Fruit fly (Drosophila melanogaster): Measurements from ENCODE around the gene ChAT.

ChAT gene

DNA sequence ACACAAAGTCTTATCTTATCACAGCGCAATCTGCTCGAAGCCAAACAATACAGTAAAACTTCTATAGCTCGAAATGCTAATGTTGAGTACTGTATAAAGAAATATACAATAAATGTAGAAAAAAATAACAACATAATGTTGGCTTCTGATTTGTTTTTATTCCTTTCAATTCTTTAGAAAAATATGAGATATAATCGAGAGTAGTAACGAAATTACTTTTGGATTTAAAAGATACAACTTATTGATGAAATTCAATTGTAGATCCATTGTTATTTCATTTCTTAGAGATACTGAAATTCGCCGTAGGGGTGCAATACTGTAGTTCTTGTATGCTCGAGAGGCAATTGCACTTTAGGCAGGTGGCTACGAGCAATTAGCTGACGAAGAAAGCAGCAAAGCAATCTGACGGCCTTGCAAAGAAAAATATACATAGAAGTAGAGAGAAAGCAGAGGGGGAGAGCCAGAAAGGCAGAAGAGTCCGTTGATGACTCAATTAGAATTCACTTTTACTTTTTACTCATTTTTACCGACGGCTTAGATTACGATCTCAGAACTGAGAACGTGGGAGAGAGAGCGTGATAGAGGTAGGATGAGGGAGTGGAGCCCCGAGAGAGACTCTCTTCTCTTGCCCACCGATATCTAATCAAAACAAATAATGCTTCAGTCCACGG lies 34.7 kb upstream of the ChAT start (continued):
- peak; percentile 60; the same call in 2 of the 3 replicates for TF ChIP-seq CG17361 (GFP tag; IDR thresholded peaks at IDR 0.05)
- TF ChIP-seq CG10565 (GFP tag; optimal IDR thresholded peaks at IDR 0.05) = no peak
- TF ChIP-seq emc (GFP tag; optimal IDR thresholded peaks at IDR 0.05) = no peak
- TF ChIP-seq CG8359 (GFP tag; optimal IDR thresholded peaks at IDR 0.05; ENCODE audit: borderline replicate concordance) = no peak
- no peak for TF ChIP-seq CG11456 (GFP tag; IDR thresholded peaks at IDR 0.05)
- peak; percentile 18 for TF ChIP-seq CG3281 (GFP tag; optimal IDR thresholded peaks at IDR 0.05)
- no peak for TF ChIP-seq CG10321 (GFP tag; IDR thresholded peaks at IDR 0.05)
- TF ChIP-seq Trl (optimal IDR thresholded peaks at IDR 0.05) = peak; percentile 79 to 80
- no peak for TF ChIP-seq Trl (GFP tag; optimal IDR thresholded peaks at IDR 0.05)
- peak; percentile 82 for TF ChIP-seq GATAe (GFP tag; conservative IDR thresholded peaks at IDR 0.05)
- peak; percentile 66 for TF ChIP-seq CG2712 (tag; optimal IDR thresholded peaks at IDR 0.05)
- TF ChIP-seq CG2889 (GFP tag; IDR thresholded peaks at IDR 0.05) = no peak
- no peak for TF ChIP-seq Neu2 (GFP tag; optimal IDR thresholded peaks at IDR 0.05; ENCODE audit: borderline replicate concordance)
- no peak for TF ChIP-seq CG12236 (GFP tag; optimal IDR thresholded peaks at IDR 0.05)
- TF ChIP-seq disco-r (GFP tag; optimal IDR thresholded peaks at IDR 0.05) = no peak
- peak; percentile 38 for TF ChIP-seq CG4424 (GFP tag; optimal IDR thresholded peaks at IDR 0.05)
- peak; percentile 65 for TF ChIP-seq CG13624 (GFP tag; optimal IDR thresholded peaks at IDR 0.05)
- peak; percentile 27 for TF ChIP-seq Xbp1 (GFP tag; optimal IDR thresholded peaks at IDR 0.05)
- TF ChIP-seq ind (GFP tag; optimal IDR thresholded peaks at IDR 0.05) = peak; percentile 69
- TF ChIP-seq Hey (tag; optimal IDR thresholded peaks at IDR 0.05) = no peak
- TF ChIP-seq B-H2 (GFP tag; optimal IDR thresholded peaks at IDR 0.05) = no peak
- TF ChIP-seq kay (GFP tag; optimal IDR thresholded peaks at IDR 0.05) = no peak
- no peak for TF ChIP-seq CG7928 (GFP tag; optimal IDR thresholded peaks at IDR 0.05)
- peak; percentile 44 for TF ChIP-seq corto (GFP tag; optimal IDR thresholded peaks at IDR 0.05)
- no peak for TF ChIP-seq CG7963 (GFP tag; IDR thresholded peaks at IDR 0.05; ENCODE audit: partially characterized antibody)
- TF ChIP-seq Gug (GFP tag; IDR thresholded peaks at IDR 0.05) = no peak
- TF ChIP-seq ara (GFP tag; IDR thresholded peaks at IDR 0.05) = no peak
- peak in 1 of 2 experiments; percentile 84 for TF ChIP-seq Eip74EF (GFP tag; optimal IDR thresholded peaks at IDR 0.05)
- no peak for TF ChIP-seq br (optimal IDR thresholded peaks at IDR 0.05)
- no peak for TF ChIP-seq pfk (GFP tag; optimal IDR thresholded peaks at IDR 0.05)
- no peak for TF ChIP-seq CG8765 (GFP tag; IDR thresholded peaks at IDR 0.05)
- TF ChIP-seq chm (GFP tag; IDR thresholded peaks at IDR 0.05) = no peak
- no peak for TF ChIP-seq gt (GFP tag; IDR thresholded peaks at IDR 0.05)
- TF ChIP-seq CG12299 (tag; optimal IDR thresholded peaks at IDR 0.05) = peak; percentile 47
- peak; percentile 91 for TF ChIP-seq sens (GFP tag)
- TF ChIP-seq lov (optimal IDR thresholded peaks at IDR 0.05) = no peak
- TF ChIP-seq lov (GFP tag; IDR thresholded peaks at IDR 0.05) = no peak
- TF ChIP-seq CG16815 (GFP tag; optimal IDR thresholded peaks at IDR 0.05) = peak; percentile 6
- peak; percentile 63 for TF ChIP-seq CG9817 (tag; optimal IDR thresholded peaks at IDR 0.05)
- no peak for TF ChIP-seq CG15073 (GFP tag; optimal IDR thresholded peaks at IDR 0.05)
- no peak; the same call in 2 of the 3 replicates for TF ChIP-seq CG11695 (GFP tag; IDR thresholded peaks at IDR 0.05)
- no peak for TF ChIP-seq NC2α (GFP tag; optimal IDR thresholded peaks at IDR 0.05)
- TF ChIP-seq MBD-R2 (GFP tag; IDR thresholded peaks at IDR 0.05) = peak; percentile 29; the same call in 1 of the 2 replicates
- TF ChIP-seq kah (GFP tag; optimal IDR thresholded peaks at IDR 0.05) = no peak
- TF ChIP-seq CG10654 (GFP tag; optimal IDR thresholded peaks at IDR 0.05) = no peak
- peak; percentile 8 for TF ChIP-seq CG12942 (GFP tag; optimal IDR thresholded peaks at IDR 0.05)
- TF ChIP-seq Atf3 (GFP tag; optimal IDR thresholded peaks at IDR 0.05) = no peak
- no peak for TF ChIP-seq HLHmδ (GFP tag; optimal IDR thresholded peaks at IDR 0.05)
- TF ChIP-seq CG8944 (GFP tag; optimal IDR thresholded peaks at IDR 0.05) = no peak
- TF ChIP-seq ERR (GFP tag; optimal IDR thresholded peaks at IDR 0.05) = no peak
- no peak for TF ChIP-seq mirr (GFP tag; optimal IDR thresholded peaks at IDR 0.05)
- TF ChIP-seq wdn (GFP tag; IDR thresholded peaks at IDR 0.05) = 0 out of 2 replicates have a peak, but pooled peaks have one; percentile 16

Data from whole organism, embryonic.